Fruit fly (Drosophila melanogaster) whole organism, embryonic: Measurements from ENCODE around the gene jus.

Source experiments
- Atf-2 ChIP-seq: fragments of 200-800 bp; sonication (Bioruptor generic); optimal IDR thresholded peaks from 2 replicates; lab custom pipeline; 2016; ENCODE audit warnings: missing biosample characterization, missing genetic modification characterization
- B-H1 ChIP-seq: fragments of 200-800 bp; sonication (Bioruptor generic); IDR thresholded peaks from 3 replicates; pipeline ENCODE4 v1.3.6; 2022; ENCODE audit warnings: missing biosample characterization, missing genetic modification characterization
- CG12104 ChIP-seq: fragments of 200-800 bp; sonication (Bioruptor generic); optimal IDR thresholded peaks from 3 replicates; lab custom pipeline; 2016; ENCODE audit warnings: missing biosample characterization, missing genetic modification characterization
- CG14050 ChIP-seq: fragments of 200-800 bp; sonication (Bioruptor generic); IDR thresholded peaks from 3 replicates; pipeline ENCODE4 v1.3.6; 2022; ENCODE audit warnings: missing biosample characterization, missing genetic modification characterization
- CG14710 ChIP-seq: fragments of 200-800 bp; sonication (Bioruptor generic); optimal IDR thresholded peaks from 3 replicates; lab custom pipeline; 2019; ENCODE audit warnings: missing biosample characterization, mild to moderate bottlenecking, missing genetic modification characterization, moderate library complexity
- CG15073 ChIP-seq: fragments of 200-800 bp; sonication (Bioruptor generic); optimal IDR thresholded peaks from 2 replicates; lab custom pipeline; 2016; ENCODE audit warnings: missing biosample characterization, missing genetic modification characterization
- CG1647 ChIP-seq: fragments of 200-800 bp; sonication (Bioruptor generic); optimal IDR thresholded peaks from 3 replicates; lab custom pipeline; 2016; ENCODE audit warnings: missing biosample characterization, missing genetic modification characterization
- CG16815 ChIP-seq: fragments of 200-800 bp; sonication (Bioruptor generic); optimal IDR thresholded peaks from 3 replicates; lab custom pipeline; 2017; ENCODE audit warnings: missing biosample characterization, mild to moderate bottlenecking, missing genetic modification characterization
- CG16863 ChIP-seq: fragments of 200-800 bp; sonication (Bioruptor generic); optimal IDR thresholded peaks from 3 replicates; lab custom pipeline; 2016; ENCODE audit warnings: missing biosample characterization, missing genetic modification characterization
- CG17802 ChIP-seq: fragments of 200-800 bp; sonication (Bioruptor generic); optimal IDR thresholded peaks from 2 replicates; lab custom pipeline; 2018; ENCODE audit warnings: missing biosample characterization, mild to moderate bottlenecking, missing genetic modification characterization, moderate library complexity
- CG18476 ChIP-seq: fragments of 200-800 bp; sonication (Bioruptor generic); optimal IDR thresholded peaks from 2 replicates; lab custom pipeline; 2016; ENCODE audit warnings: missing biosample characterization, mild to moderate bottlenecking, missing genetic modification characterization
- CG2120 ChIP-seq: fragments of 200-800 bp; sonication (Bioruptor generic); optimal IDR thresholded peaks from 3 replicates; lab custom pipeline; 2016; ENCODE audit warnings: missing biosample characterization, missing genetic modification characterization
- CG2202 ChIP-seq: fragments of 200-800 bp; sonication (Bioruptor generic); optimal IDR thresholded peaks from 2 replicates; lab custom pipeline; 2018; ENCODE audit warnings: missing biosample characterization, mild to moderate bottlenecking, missing genetic modification characterization
- CG31388 ChIP-seq: fragments of 200-800 bp; sonication (Bioruptor generic); optimal IDR thresholded peaks from 2 replicates; lab custom pipeline; 2016; ENCODE audit warnings: missing biosample characterization, missing genetic modification characterization
- CG31441 ChIP-seq: fragments of 200-800 bp; sonication (Bioruptor generic); IDR thresholded peaks from 2 replicates; pipeline ENCODE4 v1.3.6; 2022; ENCODE audit warnings: missing biosample characterization, missing genetic modification characterization
- CG33213 ChIP-seq: fragments of 200-800 bp; sonication (Bioruptor generic); optimal IDR thresholded peaks from 3 replicates; lab custom pipeline; 2016; ENCODE audit warnings: missing biosample characterization, missing genetic modification characterization
- CG33557 ChIP-seq: fragments of 200-800 bp; sonication (Bioruptor generic); optimal IDR thresholded peaks from 2 replicates; lab custom pipeline; 2019; ENCODE audit warnings: missing biosample characterization, mild to moderate bottlenecking, missing genetic modification characterization, moderate library complexity
- CG4282 ChIP-seq: fragments of 200-800 bp; sonication (Bioruptor generic); optimal IDR thresholded peaks from 2 replicates; lab custom pipeline; 2016; ENCODE audit warnings: missing biosample characterization, missing genetic modification characterization
- CG4404 ChIP-seq: fragments of 200-800 bp; sonication (Bioruptor generic); IDR thresholded peaks from 2 replicates; pipeline ENCODE4 v1.3.6; 2022; ENCODE audit warnings: missing biosample characterization, missing genetic modification characterization
- CG4424 ChIP-seq: fragments of 200-800 bp; sonication (Bioruptor generic); optimal IDR thresholded peaks from 3 replicates; lab custom pipeline; 2016; ENCODE audit warnings: missing biosample characterization, missing genetic modification characterization
- CG4707 ChIP-seq: fragments of 200-800 bp; sonication (Bioruptor generic); optimal IDR thresholded peaks from 2 replicates; lab custom pipeline; 2018; ENCODE audit warnings: missing biosample characterization, mild to moderate bottlenecking, missing genetic modification characterization, moderate library complexity
- CG4854 ChIP-seq: fragments of 200-800 bp; sonication (Bioruptor generic); optimal IDR thresholded peaks from 2 replicates; lab custom pipeline; 2016; ENCODE audit warnings: missing biosample characterization, missing genetic modification characterization, inconsistent platforms
- CG7372 ChIP-seq: fragments of 200-800 bp; sonication (Bioruptor generic); IDR thresholded peaks from 2 replicates; pipeline ENCODE4 v1.3.6; 2022; ENCODE audit warnings: missing biosample characterization, missing genetic modification characterization
- CG7556 ChIP-seq: fragments of 200-800 bp; sonication (Bioruptor generic); optimal IDR thresholded peaks from 2 replicates; lab custom pipeline; 2017; ENCODE audit warnings: missing biosample characterization, mild to moderate bottlenecking, missing genetic modification characterization
- CG7786 ChIP-seq: fragments of 200-800 bp; sonication (Bioruptor generic); optimal IDR thresholded peaks from 2 replicates; lab custom pipeline; 2016; ENCODE audit warnings: missing biosample characterization, missing genetic modification characterization
- CG7987 ChIP-seq: fragments of 200-800 bp; sonication (Bioruptor generic); optimal IDR thresholded peaks from 2 replicates; lab custom pipeline; 2018; ENCODE audit warnings: missing biosample characterization, mild to moderate bottlenecking, missing genetic modification characterization, moderate library complexity
- CG9932 ChIP-seq: fragments of 200-800 bp; sonication (Bioruptor generic); IDR thresholded peaks from 2 replicates; pipeline ENCODE4 v1.3.6; 2022; ENCODE audit warnings: missing biosample characterization, missing genetic modification characterization
- CHES-1-like ChIP-seq: fragments of 200-800 bp; sonication (Bioruptor generic); optimal IDR thresholded peaks from 2 replicates; lab custom pipeline; 2016; ENCODE audit warnings: missing biosample characterization, missing genetic modification characterization
- Hr3 ChIP-seq: fragments of 200-800 bp; sonication (Bioruptor generic); optimal IDR thresholded peaks from 3 replicates; lab custom pipeline; 2016; ENCODE audit warnings: missing biosample characterization, missing genetic modification characterization
- Lpt ChIP-seq: fragments of >200 bp; optimal IDR thresholded peaks from 2 replicates; lab custom pipeline; 2018; ENCODE audit warnings: missing biosample characterization, missing genetic modification characterization
- MESR4 ChIP-seq: fragments of 200-800 bp; sonication (Bioruptor generic); optimal IDR thresholded peaks from 2 replicates; lab custom pipeline; 2018; ENCODE audit warnings: missing biosample characterization, mild to moderate bottlenecking, missing genetic modification characterization, moderate library complexity
- Med ChIP-seq: fragments of 200-800 bp; sonication (Bioruptor generic); peaks from one replicate; lab custom pipeline; 2016; ENCODE audit warnings: missing biosample characterization, missing genetic modification characterization, mild to moderate bottlenecking, inconsistent platforms, moderate library complexity
- Mrtf ChIP-seq: fragments of 200-800 bp; sonication (Bioruptor generic); IDR thresholded peaks from 3 replicates; pipeline ENCODE4 v1.3.6; 2022; ENCODE audit warnings: missing biosample characterization, missing genetic modification characterization
- Nf-YB ChIP-seq: fragments of 200-800 bp; sonication (Bioruptor generic); optimal IDR thresholded peaks from 3 replicates; lab custom pipeline; 2019; ENCODE audit warnings: missing biosample characterization, mild to moderate bottlenecking, missing genetic modification characterization, moderate library complexity
- Opbp ChIP-seq: fragments of 200-800 bp; sonication (Bioruptor generic); IDR thresholded peaks from 3 replicates; pipeline ENCODE4 v1.3.6; 2022; ENCODE audit warnings: missing biosample characterization, missing genetic modification characterization; ENCODE audit not compliant: partially characterized antibody
- PHDP ChIP-seq: fragments of 200-800 bp; sonication (Bioruptor generic); optimal IDR thresholded peaks from 3 replicates; lab custom pipeline; 2018; ENCODE audit warnings: missing biosample characterization, mild to moderate bottlenecking, missing genetic modification characterization, moderate library complexity
- Rfx ChIP-seq: fragments of 200-800 bp; sonication (Bioruptor generic); IDR thresholded peaks from 2 replicates; pipeline ENCODE4 v1.3.6; 2022; ENCODE audit warnings: missing biosample characterization, missing genetic modification characterization
- Spps ChIP-seq: fragments of 200-800 bp; sonication (Bioruptor generic); optimal IDR thresholded peaks from 2 replicates; lab custom pipeline; 2018; ENCODE audit warnings: missing biosample characterization, mild to moderate bottlenecking, missing genetic modification characterization
- Sry-δ ChIP-seq: fragments of 200-800 bp; sonication (Bioruptor generic); optimal IDR thresholded peaks from 2 replicates; lab custom pipeline; 2016; ENCODE audit warnings: missing biosample characterization, missing genetic modification characterization
- TFAM ChIP-seq: fragments of 200-800 bp; sonication (Bioruptor generic); optimal IDR thresholded peaks from 2 replicates; lab custom pipeline; 2017; ENCODE audit warnings: missing biosample characterization, missing genetic modification characterization, inconsistent platforms
- Trl ChIP-seq, 3 experiments: fragments of >200 bp in 2 of 3; fragments of 200-800 bp in 1 of 3; sonication (Bioruptor generic) in 1 of 3; optimal IDR thresholded peaks; 2 replicates in 1 of 3; 3 replicates in 2 of 3; lab custom pipeline; 2016 to 2017; ENCODE audit warnings: missing biosample characterization in 1 of 3, missing genetic modification characterization in 1 of 3
- bcd ChIP-seq: fragments of 200-800 bp; sonication (Bioruptor generic); optimal IDR thresholded peaks from 2 replicates; lab custom pipeline; 2017; ENCODE audit warnings: missing biosample characterization, mild to moderate bottlenecking, missing genetic modification characterization
- dmrt99B ChIP-seq: fragments of 200-800 bp; sonication (Bioruptor generic); optimal IDR thresholded peaks from 2 replicates; lab custom pipeline; 2018; ENCODE audit warnings: missing biosample characterization, mild to moderate bottlenecking, missing genetic modification characterization, moderate library complexity
- en ChIP-seq: fragments of 200-800 bp; sonication (Bioruptor generic); optimal IDR thresholded peaks from 2 replicates; lab custom pipeline; 2016; ENCODE audit warnings: missing biosample characterization, missing genetic modification characterization
- her ChIP-seq: fragments of 200-800 bp; sonication (Bioruptor generic); optimal IDR thresholded peaks from 2 replicates; lab custom pipeline; 2016; ENCODE audit warnings: missing biosample characterization, missing genetic modification characterization
- lola ChIP-seq, 3 experiments: fragments of >200 bp in 2 of 3; fragments of 200-800 bp in 1 of 3; sonication (Bioruptor generic) in 1 of 3; optimal IDR thresholded peaks; 2 replicates each; lab custom pipeline; 2017 to 2019; ENCODE audit warnings: missing biosample characterization in 3 of 3, missing genetic modification characterization in 3 of 3, mild to moderate bottlenecking in 1 of 3, moderate library complexity in 1 of 3
- org-1 ChIP-seq: fragments of 200-800 bp; sonication (Bioruptor generic); optimal IDR thresholded peaks from 2 replicates; lab custom pipeline; 2017; ENCODE audit warnings: missing biosample characterization, missing genetic modification characterization
- row ChIP-seq: fragments of 200-800 bp; sonication (Bioruptor generic); IDR thresholded peaks from 3 replicates; pipeline ENCODE4 v1.3.6; 2022; ENCODE audit warnings: missing biosample characterization, missing genetic modification characterization
- scrt ChIP-seq: fragments of 200-800 bp; sonication (Bioruptor generic); optimal IDR thresholded peaks from 2 replicates; lab custom pipeline; 2018; ENCODE audit warnings: missing biosample characterization, mild to moderate bottlenecking, missing genetic modification characterization, moderate library complexity
- trem ChIP-seq: fragments of 200-800 bp; optimal IDR thresholded peaks from 3 replicates; lab custom pipeline; 2019; ENCODE audit warnings: missing biosample characterization, mild to moderate bottlenecking, missing genetic modification characterization, moderate library complexity
- vfl ChIP-seq: fragments of 200-800 bp; sonication (Bioruptor generic); optimal IDR thresholded peaks from 2 replicates; lab custom pipeline; 2016; ENCODE audit warnings: missing biosample characterization, missing genetic modification characterization

The jus gene

DNA sequence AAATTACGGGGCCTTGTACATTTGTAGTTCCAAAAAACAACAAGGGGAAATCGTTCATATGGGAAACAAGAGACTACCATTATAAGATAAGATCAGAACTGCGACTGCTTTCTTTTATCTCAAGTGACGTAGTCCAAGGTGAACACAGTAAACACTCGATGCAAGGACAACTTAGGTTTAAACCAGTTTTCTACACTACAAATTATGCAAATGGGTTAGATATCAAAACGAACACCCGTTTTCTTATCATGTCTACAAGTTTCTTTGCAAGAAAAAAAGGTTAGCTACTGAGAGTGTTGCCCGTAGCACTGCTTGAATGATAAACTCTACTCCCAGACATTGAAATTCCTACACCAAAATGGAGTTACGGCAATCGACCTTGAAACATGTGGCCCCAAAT is 70.7 kb downstream of the jus start (continued):
- peak; percentile 65 for TF ChIP-seq CG4424 (GFP tag; lab: Kevin White, UChicago)
- peak; percentile 68 for TF ChIP-seq CHES-1-like (GFP tag; lab: Kevin White, UChicago)
- peak; percentile 50 for TF ChIP-seq CG17802 (tag; lab: Kevin White, UChicago)
- TF ChIP-seq CG33557 (GFP tag; lab: Kevin White, UChicago) = no peak
- peak; percentile 18 for TF ChIP-seq en
- TF ChIP-seq vfl (GFP tag; lab: Kevin White, UChicago) = no peak
- no peak; the same call in 1 of the 2 replicates for TF ChIP-seq CG31441
- TF ChIP-seq CG18476 = no peak
- peak; percentile 69 for TF ChIP-seq CG7786 (GFP tag; lab: Kevin White, UChicago)
- no peak for TF ChIP-seq CG31388
- TF ChIP-seq CG2202 (tag; lab: Kevin White, UChicago) = no peak
- no peak for TF ChIP-seq CG4854 (GFP tag; lab: Kevin White, UChicago)
- peak; percentile 31 for TF ChIP-seq Nf-YB (GFP tag; lab: Kevin White, UChicago)
- peak; percentile 24; the same call in 1 of the 2 replicates for TF ChIP-seq CG7372 (GFP tag; lab: Robert Waterston, UW)
- TF ChIP-seq MESR4 = no peak
- TF ChIP-seq Mrtf (GFP tag; lab: Robert Waterston, UW) = peak; percentile 72
- peak; percentile 45 for TF ChIP-seq org-1
- TF ChIP-seq CG14050 (GFP tag; lab: Robert Waterston, UW) = peak; percentile 60
- TF ChIP-seq row (GFP tag; lab: Robert Waterston, UW) = peak; percentile 77
- TF ChIP-seq CG4707 = no peak
- TF ChIP-seq CG7556 (GFP tag; lab: Kevin White, UChicago) = peak; percentile 38
- TF ChIP-seq Hr3 = peak; percentile 39
- peak; percentile 59 for TF ChIP-seq PHDP
- TF ChIP-seq CG14710 (tag; lab: Kevin White, UChicago) = peak; percentile 32
- peak; percentile 29 for TF ChIP-seq Atf-2 (GFP tag; lab: Kevin White, UChicago)
- peak; percentile 77 for TF ChIP-seq CG4404 (GFP tag; lab: Robert Waterston, UW)
- peak; percentile 54 for TF ChIP-seq CG16815 (GFP tag; lab: Kevin White, UChicago)
- TF ChIP-seq CG7987 (GFP tag; lab: Kevin White, UChicago) = no peak
- TF ChIP-seq Rfx = peak; percentile 84
- TF ChIP-seq CG16863 (GFP tag; lab: Kevin White, UChicago) = peak; percentile 32
- TF ChIP-seq CG4282 (GFP tag; lab: Kevin White, UChicago) = no peak
- peak in 1 of 3 experiments; percentile 34 for TF ChIP-seq lola (GFP tag; optimal IDR thresholded peaks at IDR 0.05; lab: Kevin White, UChicago)
- TF ChIP-seq CG12104 (GFP tag; lab: Kevin White, UChicago) = peak; percentile 39
- TF ChIP-seq B-H1 (GFP tag; lab: Robert Waterston, UW) = peak; percentile 50
- peak; percentile 25 for TF ChIP-seq CG33213 (GFP tag; lab: Kevin White, UChicago)
- TF ChIP-seq Med (GFP tag; lab: Kevin White, UChicago) = peak; percentile 95
- no peak for TF ChIP-seq Lpt (GFP tag; lab: Kevin White, UChicago)
- no peak for TF ChIP-seq scrt (GFP tag; lab: Kevin White, UChicago)
- no peak for TF ChIP-seq TFAM (GFP tag; lab: Kevin White, UChicago)
- peak; percentile 70 for TF ChIP-seq her (GFP tag; lab: Kevin White, UChicago)
- peak; percentile 71 for TF ChIP-seq CG2120
- peak; percentile 14 for TF ChIP-seq Sry-δ (GFP tag; lab: Kevin White, UChicago)
- TF ChIP-seq dmrt99B (tag; lab: Kevin White, UChicago) = no peak
- peak; percentile 74 for TF ChIP-seq CG9932 (GFP tag; lab: Robert Waterston, UW)
- no peak for TF ChIP-seq CG15073 (GFP tag; lab: Kevin White, UChicago)
- TF ChIP-seq Spps (tag; lab: Kevin White, UChicago) = peak; percentile 40
- no peak for TF ChIP-seq Trl (optimal IDR thresholded peaks at IDR 0.05; lab: Kevin White, UChicago)
- TF ChIP-seq Trl (GFP tag; optimal IDR thresholded peaks at IDR 0.05; lab: Kevin White, UChicago) = peak; percentile 45
- peak; percentile 4 for TF ChIP-seq CG1647 (GFP tag; lab: Kevin White, UChicago)
- TF ChIP-seq trem (tag; lab: Kevin White, UChicago) = peak; percentile 19
- TF ChIP-seq Opbp (GFP tag; lab: Robert Waterston, UW) = no peak
- TF ChIP-seq bcd (GFP tag; lab: Kevin White, UChicago) = peak; percentile 49
